Worm (Caenorhabditis elegans): ENCODE data around the gene T26A5.2.

Gene T26A5.2

DNA sequence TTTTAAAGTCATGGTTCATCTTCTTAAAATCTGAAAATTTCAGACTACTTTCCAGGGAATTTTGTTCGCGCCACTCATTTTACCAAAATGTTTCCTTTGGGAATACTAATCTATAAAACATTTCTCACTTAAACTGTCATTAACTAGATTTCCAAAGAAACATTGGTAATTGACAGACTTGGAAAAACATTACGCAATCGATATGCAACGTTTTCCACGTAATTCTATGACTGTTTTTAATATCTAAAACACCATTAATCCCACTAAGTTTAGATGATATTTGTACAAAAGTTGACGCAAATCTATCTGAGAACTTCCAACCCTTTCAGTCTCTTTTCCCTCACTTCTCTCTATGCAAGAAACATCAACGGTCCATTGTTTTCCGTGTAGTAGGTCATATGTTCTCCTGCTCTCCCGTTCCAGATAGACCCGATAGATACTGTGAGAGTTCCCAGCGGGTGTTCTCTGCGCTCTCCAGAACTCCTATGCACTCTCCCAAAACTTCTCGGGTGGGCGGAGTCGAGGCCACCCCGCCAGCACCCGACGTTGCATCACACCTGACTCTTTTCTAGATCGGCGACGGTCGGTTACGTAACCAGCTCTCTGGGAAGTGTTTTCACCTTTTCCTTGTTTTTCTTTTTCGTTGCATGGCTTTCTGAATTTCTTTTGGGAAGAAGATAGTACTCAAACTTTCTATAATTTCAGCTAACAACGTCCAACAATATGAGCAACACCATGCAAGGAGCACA, 11.3 kb downstream of the T26A5.2 start, which contains the start of gene zip-8:
Gene zip-8 (plus strand): TSS at position 700 of the 749 bp plus-strand sequence.
- TF ChIP-seq tab-1 (GFP tag; IDR thresholded peaks at IDR 0.05) (no peak), T22C8.4 (GFP tag; IDR thresholded peaks at IDR 0.05) (no peak), flt-1 (GFP tag; IDR thresholded peaks at IDR 0.05) (no peak), ztf-29 (GFP tag; IDR thresholded peaks at IDR 0.05) (no peak), ztf-23 (GFP tag; IDR thresholded peaks at IDR 0.05) (no peak), cog-1 (tag; optimal IDR thresholded peaks at IDR 0.05) (no peak), ref-1 (GFP tag; conservative IDR thresholded peaks at IDR 0.05) (no peak), med-1 (GFP tag; optimal IDR thresholded peaks at IDR 0.05; ENCODE audit: insufficient read depth) (no peak), klf-2 (GFP tag; conservative IDR thresholded peaks at IDR 0.05) (no peak)

DNA sequence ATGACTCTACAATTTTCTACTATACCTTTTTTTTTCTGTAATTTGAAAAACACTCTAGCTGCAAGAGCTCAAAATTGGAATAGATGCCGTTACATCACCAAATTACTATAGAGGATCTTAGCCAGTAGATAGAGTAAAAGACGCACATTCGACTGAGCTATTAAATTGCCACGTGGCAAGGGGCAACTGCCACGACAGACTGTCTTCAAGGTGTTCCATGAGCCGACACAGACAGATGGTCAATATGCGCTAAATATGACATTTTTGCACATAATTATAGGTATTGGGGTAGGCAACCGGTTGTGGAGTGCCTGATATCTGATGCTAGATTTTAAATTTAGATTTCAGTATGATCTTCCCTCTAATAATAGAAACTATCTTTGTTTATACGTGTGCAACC, 12.3 kb downstream of the T26A5.2 start:
- TF ChIP-seq ztf-29 (GFP tag; IDR thresholded peaks at IDR 0.05) (no peak), flt-1 (GFP tag; IDR thresholded peaks at IDR 0.05) (no peak), T22C8.4 (GFP tag; IDR thresholded peaks at IDR 0.05) (no peak), med-1 (GFP tag; optimal IDR thresholded peaks at IDR 0.05; ENCODE audit: insufficient read depth) (no peak), cog-1 (tag; optimal IDR thresholded peaks at IDR 0.05) (no peak), ztf-23 (GFP tag; IDR thresholded peaks at IDR 0.05) (no peak), tab-1 (GFP tag; IDR thresholded peaks at IDR 0.05) (no peak)

DNA sequence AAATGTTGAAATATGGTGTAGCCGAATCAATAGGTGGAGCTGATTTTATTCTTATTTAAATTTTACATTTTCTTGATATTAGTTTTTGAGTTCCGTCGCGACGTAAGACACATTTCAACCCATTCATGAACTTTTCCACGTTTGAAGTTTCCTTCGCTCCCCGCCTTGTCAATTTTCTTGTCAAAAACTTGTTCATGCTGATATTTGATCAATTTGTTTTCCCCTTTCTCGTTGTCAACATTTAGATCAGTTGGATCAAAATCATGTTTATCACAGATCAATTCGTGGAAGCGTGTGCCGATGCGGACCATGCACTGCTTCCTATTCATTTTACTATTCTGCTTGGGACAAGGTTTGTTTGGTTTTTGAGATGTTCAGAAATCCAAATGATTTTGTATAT, 15.8 kb downstream of the T26A5.2 start, which contains the start of gene chtb-2:
Gene chtb-2 (plus strand): TSS at position 301 of the 400 bp plus-strand sequence.
- TF ChIP-seq med-1 (GFP tag; optimal IDR thresholded peaks at IDR 0.05; ENCODE audit: insufficient read depth) = no peak
- TF ChIP-seq T22C8.4 (GFP tag; IDR thresholded peaks at IDR 0.05) = no peak
- TF ChIP-seq ztf-23 (GFP tag; IDR thresholded peaks at IDR 0.05) = no peak
- TF ChIP-seq flt-1 (GFP tag; IDR thresholded peaks at IDR 0.05) = no peak
- TF ChIP-seq ztf-29 (GFP tag; IDR thresholded peaks at IDR 0.05) = no peak
- TF ChIP-seq cog-1 (tag; optimal IDR thresholded peaks at IDR 0.05) = no peak
- TF ChIP-seq ref-1 (GFP tag; conservative IDR thresholded peaks at IDR 0.05) = no peak
- TF ChIP-seq tab-1 (GFP tag; IDR thresholded peaks at IDR 0.05) = no peak
- TF ChIP-seq klf-2 (GFP tag; conservative IDR thresholded peaks at IDR 0.05) = no peak

DNA sequence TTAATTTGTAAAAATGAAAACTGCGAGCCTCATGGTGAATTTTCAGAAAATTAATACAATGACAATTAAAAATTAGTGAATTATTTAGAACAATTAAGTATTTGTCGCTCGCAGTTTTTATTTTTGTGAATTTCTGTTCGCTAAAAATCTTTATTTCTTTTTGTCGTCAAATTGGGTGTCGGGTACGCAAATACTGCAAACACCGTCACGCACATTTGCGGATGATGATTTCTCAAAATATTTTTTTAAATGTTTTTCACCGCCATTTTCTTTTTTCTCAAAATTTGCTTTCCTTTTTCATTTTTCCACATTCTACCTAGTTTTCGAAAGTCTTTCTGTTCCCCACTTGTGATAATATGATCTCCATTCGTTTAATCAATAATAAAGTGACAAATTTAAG, 21.8 kb downstream of the T26A5.2 start:
- no peak for TF ChIP-seq T22C8.4 (GFP tag; IDR thresholded peaks at IDR 0.05)
- TF ChIP-seq cog-1 (tag; optimal IDR thresholded peaks at IDR 0.05) = no peak
- no peak for TF ChIP-seq ref-1 (GFP tag; conservative IDR thresholded peaks at IDR 0.05)
- TF ChIP-seq ztf-23 (GFP tag; IDR thresholded peaks at IDR 0.05) = no peak
- no peak for TF ChIP-seq klf-2 (GFP tag; conservative IDR thresholded peaks at IDR 0.05)
- no peak for TF ChIP-seq ztf-29 (GFP tag; IDR thresholded peaks at IDR 0.05)
- TF ChIP-seq med-1 (GFP tag; optimal IDR thresholded peaks at IDR 0.05; ENCODE audit: insufficient read depth) = no peak
- no peak for TF ChIP-seq flt-1 (GFP tag; IDR thresholded peaks at IDR 0.05)
- no peak for TF ChIP-seq tab-1 (GFP tag; IDR thresholded peaks at IDR 0.05)

DNA sequence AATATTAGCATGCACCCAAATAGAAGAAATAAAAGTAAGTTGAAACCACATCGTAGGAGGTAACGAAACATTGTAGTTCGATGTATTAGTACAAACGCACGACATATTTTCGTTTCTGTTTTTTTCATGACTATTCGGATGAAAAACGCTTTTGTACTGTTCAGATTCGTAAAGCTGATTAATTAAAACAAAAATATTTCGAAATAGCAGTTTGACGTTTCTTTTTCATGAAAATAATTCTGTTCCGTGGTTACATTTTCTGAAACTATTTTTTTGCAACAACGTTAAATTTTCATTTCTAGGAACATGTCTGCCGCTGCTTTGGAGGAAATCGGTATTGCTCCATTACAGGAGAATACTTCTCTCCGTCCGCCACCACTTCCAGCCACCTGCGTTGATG, 22.4 kb downstream of the T26A5.2 start, which contains the start of gene rpt-3:
Gene rpt-3 (plus strand): TSS at position 301 of the 400 bp plus-strand sequence.
- TF ChIP-seq ztf-29 (GFP tag; IDR thresholded peaks at IDR 0.05) = no peak
- no peak for TF ChIP-seq ztf-23 (GFP tag; IDR thresholded peaks at IDR 0.05)
- no peak for TF ChIP-seq flt-1 (GFP tag; IDR thresholded peaks at IDR 0.05)
- no peak for TF ChIP-seq med-1 (GFP tag; optimal IDR thresholded peaks at IDR 0.05; ENCODE audit: insufficient read depth)
- no peak for TF ChIP-seq tab-1 (GFP tag; IDR thresholded peaks at IDR 0.05)
- TF ChIP-seq T22C8.4 (GFP tag; IDR thresholded peaks at IDR 0.05) = no peak
- no peak for TF ChIP-seq ref-1 (GFP tag; conservative IDR thresholded peaks at IDR 0.05)
- TF ChIP-seq cog-1 (tag; optimal IDR thresholded peaks at IDR 0.05) = no peak
- TF ChIP-seq klf-2 (GFP tag; conservative IDR thresholded peaks at IDR 0.05) = no peak

DNA sequence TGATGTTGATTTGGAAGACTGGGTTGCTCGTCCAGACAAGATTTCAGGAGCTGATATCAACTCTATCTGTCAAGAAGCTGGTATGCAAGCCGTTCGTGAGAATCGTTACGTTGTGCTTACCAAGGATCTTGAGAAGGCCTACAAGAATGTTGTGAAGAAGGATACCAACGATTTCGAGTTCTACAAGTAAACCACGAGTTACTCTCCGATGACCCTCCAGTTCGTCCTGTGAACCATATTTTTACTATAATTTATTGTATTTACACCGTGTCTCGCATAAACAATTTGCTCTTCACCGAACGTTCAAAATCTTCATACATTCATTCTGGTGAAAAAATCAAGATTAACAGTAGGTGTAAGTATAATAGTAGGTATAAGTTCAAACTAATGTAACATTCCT, 23.9 kb downstream of the T26A5.2 start:
- no peak for TF ChIP-seq ztf-29 (GFP tag; IDR thresholded peaks at IDR 0.05)
- TF ChIP-seq ztf-23 (GFP tag; IDR thresholded peaks at IDR 0.05) = no peak
- no peak for TF ChIP-seq ref-1 (GFP tag; conservative IDR thresholded peaks at IDR 0.05)
- TF ChIP-seq cog-1 (tag; optimal IDR thresholded peaks at IDR 0.05) = no peak
- TF ChIP-seq med-1 (GFP tag; optimal IDR thresholded peaks at IDR 0.05; ENCODE audit: insufficient read depth) = no peak
- TF ChIP-seq flt-1 (GFP tag; IDR thresholded peaks at IDR 0.05) = no peak
- TF ChIP-seq T22C8.4 (GFP tag; IDR thresholded peaks at IDR 0.05) = no peak
- TF ChIP-seq tab-1 (GFP tag; IDR thresholded peaks at IDR 0.05) = no peak
- TF ChIP-seq klf-2 (GFP tag; conservative IDR thresholded peaks at IDR 0.05) = no peak

DNA sequence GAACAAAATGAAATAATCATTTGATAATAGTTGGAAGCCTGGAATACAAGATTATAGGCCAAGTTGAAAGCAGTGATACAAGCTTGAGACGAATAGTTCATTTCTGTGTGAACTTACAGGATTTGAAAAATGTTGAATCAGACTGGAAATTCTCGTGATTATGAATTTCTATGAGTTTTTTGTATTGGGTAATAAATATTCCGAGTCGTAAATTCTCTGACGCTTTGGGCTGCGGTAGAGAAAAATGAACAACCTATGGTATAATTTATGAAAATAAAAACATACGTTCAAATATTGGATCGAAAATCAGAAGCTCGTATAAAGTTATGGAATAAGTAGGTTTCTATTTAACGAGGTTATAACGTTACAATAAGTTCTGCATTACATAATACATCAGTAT, 25.7 kb downstream of the T26A5.2 start, which contains the start of gene srb-11:
Gene srb-11 (minus strand): TSS at position 101 of the 400 bp plus-strand sequence.
- TF ChIP-seq flt-1 (GFP tag; IDR thresholded peaks at IDR 0.05) (no peak), tab-1 (GFP tag; IDR thresholded peaks at IDR 0.05) (no peak), ref-1 (GFP tag; conservative IDR thresholded peaks at IDR 0.05) (no peak), T22C8.4 (GFP tag; IDR thresholded peaks at IDR 0.05) (no peak), med-1 (GFP tag; optimal IDR thresholded peaks at IDR 0.05; ENCODE audit: insufficient read depth) (no peak), klf-2 (GFP tag; conservative IDR thresholded peaks at IDR 0.05) (no peak), ztf-23 (GFP tag; IDR thresholded peaks at IDR 0.05) (no peak), ztf-29 (GFP tag; IDR thresholded peaks at IDR 0.05) (no peak), cog-1 (tag; optimal IDR thresholded peaks at IDR 0.05) (no peak)

DNA sequence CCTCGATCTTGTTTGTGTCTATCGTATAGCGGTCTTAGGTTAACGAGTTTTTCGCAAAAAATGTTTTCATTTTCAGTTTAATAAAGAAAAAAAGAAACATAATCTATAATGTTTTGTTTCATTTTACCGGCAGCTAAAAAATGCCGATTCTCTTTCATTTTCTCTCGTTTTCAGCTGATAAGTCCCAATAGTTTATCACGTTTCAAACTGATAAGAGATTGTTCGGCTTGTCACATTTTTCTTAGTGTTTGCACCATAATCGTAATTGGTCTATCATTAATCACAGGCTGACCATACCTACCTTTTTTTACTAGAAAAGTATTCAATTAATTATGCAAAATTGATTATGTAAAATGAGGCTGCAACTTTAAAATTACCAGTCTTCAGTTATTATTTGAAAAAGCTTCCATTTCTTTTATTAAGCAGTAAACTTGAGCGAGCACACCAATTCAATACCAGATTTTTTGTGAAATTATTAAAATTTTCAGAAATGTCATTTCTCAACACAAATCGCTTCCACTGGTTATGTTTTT, 28.2 kb downstream of the T26A5.2 start, which contains the start of gene F23F12.13:
Gene F23F12.13 (plus strand): TSS at position 483 of the 533 bp plus-strand sequence.
- TF ChIP-seq T22C8.4 (GFP tag; IDR thresholded peaks at IDR 0.05) = no peak
- TF ChIP-seq cog-1 (tag; optimal IDR thresholded peaks at IDR 0.05) = no peak

DNA sequence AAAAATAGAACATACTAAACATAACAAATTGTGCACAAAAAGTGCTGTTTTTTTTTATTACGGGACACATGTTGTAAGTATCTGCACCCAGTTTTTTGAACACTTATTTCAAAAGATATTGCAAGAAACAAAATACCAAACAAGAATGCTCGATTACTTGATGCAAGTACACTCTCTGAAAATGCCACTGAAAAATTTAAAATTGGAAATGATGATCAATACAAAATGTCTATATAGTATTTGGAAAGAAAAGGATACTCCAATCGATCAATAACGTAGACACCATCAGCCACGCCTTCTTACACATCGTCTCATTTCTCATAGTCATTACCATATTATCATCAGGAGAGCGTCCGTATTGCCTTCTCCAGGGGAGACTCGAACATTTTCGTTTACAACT, 31.1 kb downstream of the T26A5.2 start, which contains the start of gene sdz-15:
Gene sdz-15 (plus strand): TSS at position 301 of the 400 bp plus-strand sequence.
- TF ChIP-seq flt-1 (GFP tag; IDR thresholded peaks at IDR 0.05) (no peak), ztf-23 (GFP tag; IDR thresholded peaks at IDR 0.05) (no peak), med-1 (GFP tag; optimal IDR thresholded peaks at IDR 0.05; ENCODE audit: insufficient read depth) (no peak), tab-1 (GFP tag; IDR thresholded peaks at IDR 0.05) (no peak), ztf-29 (GFP tag; IDR thresholded peaks at IDR 0.05) (no peak), klf-2 (GFP tag; conservative IDR thresholded peaks at IDR 0.05) (no peak), T22C8.4 (GFP tag; IDR thresholded peaks at IDR 0.05) (no peak), cog-1 (tag; optimal IDR thresholded peaks at IDR 0.05) (no peak)
